Worm (Caenorhabditis elegans) whole organism, early embryonic: ENCODE measurements around the gene shpk-1.

Source experiments
- ama-1 ChIP-seq: fragments of 150-350 bp; optimal IDR thresholded peaks from 2 replicates; lab custom pipeline; 2014
- ceh-13 ChIP-seq: fragments of 200-800 bp; sonication (Bioruptor generic); optimal IDR thresholded peaks from 2 replicates; lab custom pipeline; 2018; ENCODE audit warnings: mild to moderate bottlenecking, missing genetic modification characterization, missing compliant biosample characterization
- tbx-37 ChIP-seq: fragments of 200-800 bp; sonication (Bioruptor generic); conservative IDR thresholded peaks from 2 replicates; pipeline ENCODE4 v1.3.6; 2022; ENCODE audit warnings: missing genetic modification reagents, missing genetic modification characterization, missing compliant biosample characterization

- no peak for TF ChIP-seq ceh-13 (GFP tag; lab: Kevin White, UChicago)
- TF ChIP-seq ama-1: no peak
- TF ChIP-seq tbx-37: no peak
These were observed at the start of gene shpk-1 for ce11 chrIII:13607833-13608232.
